Fruit fly (Drosophila melanogaster) whole organism, embryonic: Measurements from ENCODE around the gene CG13893.

Experiments
- Atf3 ChIP-seq: fragments of 200-800 bp; sonication (Bioruptor generic); optimal IDR thresholded peaks from 3 replicates; lab custom pipeline; 2016; ENCODE audit warnings: missing biosample characterization, missing genetic modification characterization
- Bteb2 ChIP-seq: fragments of 200-800 bp; sonication (Bioruptor generic); optimal IDR thresholded peaks from 2 replicates; lab custom pipeline; 2016; ENCODE audit warnings: missing biosample characterization, missing genetic modification characterization
- CG10274 ChIP-seq: fragments of 200-800 bp; sonication (Bioruptor generic); optimal IDR thresholded peaks from 3 replicates; lab custom pipeline; 2017; ENCODE audit warnings: missing biosample characterization, mild to moderate bottlenecking, missing genetic modification characterization
- CG12219 ChIP-seq: fragments of 200-800 bp; sonication (Bioruptor generic); optimal IDR thresholded peaks from 3 replicates; lab custom pipeline; 2018; ENCODE audit warnings: missing biosample characterization, mild to moderate bottlenecking, missing genetic modification characterization
- CG12299 ChIP-seq: fragments of 200-800 bp; sonication (Bioruptor generic); optimal IDR thresholded peaks from 2 replicates; lab custom pipeline; 2018; ENCODE audit warnings: missing biosample characterization, mild to moderate bottlenecking, missing genetic modification characterization
- CG14014 ChIP-seq: fragments of 200-800 bp; sonication (Bioruptor generic); IDR thresholded peaks from 2 replicates; pipeline ENCODE4 v1.3.6; 2022; ENCODE audit warnings: missing biosample characterization, missing genetic modification characterization
- CG14965 ChIP-seq: fragments of 200-800 bp; sonication (Bioruptor generic); optimal IDR thresholded peaks from 2 replicates; lab custom pipeline; 2016; ENCODE audit warnings: missing biosample characterization, missing genetic modification characterization, borderline replicate concordance
- CG16863 ChIP-seq: fragments of 200-800 bp; sonication (Bioruptor generic); optimal IDR thresholded peaks from 3 replicates; lab custom pipeline; 2016; ENCODE audit warnings: missing biosample characterization, missing genetic modification characterization
- CG17328 ChIP-seq: fragments of 200-800 bp; sonication (Bioruptor generic); IDR thresholded peaks from 2 replicates; pipeline ENCODE4 v1.3.6; 2022; ENCODE audit warnings: missing biosample characterization, missing genetic modification characterization
- CG1832 ChIP-seq: fragments of 200-800 bp; sonication (Bioruptor generic); optimal IDR thresholded peaks from 2 replicates; lab custom pipeline; 2017; ENCODE audit warnings: missing biosample characterization, mild to moderate bottlenecking, missing genetic modification characterization, inconsistent platforms
- CG2199 ChIP-seq: fragments of 200-800 bp; sonication (Bioruptor generic); IDR thresholded peaks from 3 replicates; pipeline ENCODE4 v1.3.6; 2022; ENCODE audit warnings: missing biosample characterization, missing genetic modification characterization
- CG3065 ChIP-seq: fragments of 200-800 bp; sonication (Bioruptor generic); optimal IDR thresholded peaks from 2 replicates; lab custom pipeline; 2016; ENCODE audit warnings: missing biosample characterization, missing genetic modification characterization
- CG33213 ChIP-seq: fragments of 200-800 bp; sonication (Bioruptor generic); optimal IDR thresholded peaks from 3 replicates; lab custom pipeline; 2016; ENCODE audit warnings: missing biosample characterization, missing genetic modification characterization
- CG33557 ChIP-seq: fragments of 200-800 bp; sonication (Bioruptor generic); optimal IDR thresholded peaks from 2 replicates; lab custom pipeline; 2019; ENCODE audit warnings: missing biosample characterization, mild to moderate bottlenecking, missing genetic modification characterization, moderate library complexity
- CG3726 ChIP-seq: fragments of 200-800 bp; sonication (Bioruptor generic); IDR thresholded peaks from 3 replicates; pipeline ENCODE4, ENCODE4 v1.3.6; 2022; ENCODE audit warnings: missing biosample characterization, missing genetic modification characterization
- CG4282 ChIP-seq: fragments of 200-800 bp; sonication (Bioruptor generic); optimal IDR thresholded peaks from 2 replicates; lab custom pipeline; 2016; ENCODE audit warnings: missing biosample characterization, missing genetic modification characterization
- CG6654 ChIP-seq: fragments of 200-800 bp; sonication (Bioruptor generic); optimal IDR thresholded peaks from 2 replicates; lab custom pipeline; 2017; ENCODE audit warnings: missing biosample characterization, mild to moderate bottlenecking, missing genetic modification characterization
- CG6813 ChIP-seq: fragments of 200-800 bp; sonication (Bioruptor generic); optimal IDR thresholded peaks from 2 replicates; lab custom pipeline; 2017; ENCODE audit warnings: missing biosample characterization, missing genetic modification characterization, mild to moderate bottlenecking, moderate library complexity, missing genetic modification reagents
- CG8290 ChIP-seq, 3 experiments: fragments of 200-800 bp; sonication (Bioruptor generic); optimal IDR thresholded peaks; 2 replicates each; lab custom pipeline; 2016 to 2019; ENCODE audit warnings: missing biosample characterization in 3 of 3, missing genetic modification characterization in 3 of 3, mild to moderate bottlenecking in 2 of 3, moderate library complexity in 1 of 3
- CG8924 ChIP-seq: fragments of 200-800 bp; optimal IDR thresholded peaks from 3 replicates; lab custom pipeline; 2019; ENCODE audit warnings: missing biosample characterization, mild to moderate bottlenecking, missing genetic modification characterization, moderate library complexity
- CG9609 ChIP-seq: fragments of 200-800 bp; sonication (Bioruptor generic); optimal IDR thresholded peaks from 3 replicates; lab custom pipeline; 2016; ENCODE audit warnings: missing biosample characterization, missing genetic modification characterization
- Camta ChIP-seq: fragments of 200-800 bp; sonication (Bioruptor generic); optimal IDR thresholded peaks from 2 replicates; lab custom pipeline; 2016; ENCODE audit warnings: missing biosample characterization, missing genetic modification characterization
- Dip3 ChIP-seq: fragments of 200-800 bp; sonication (Bioruptor generic); optimal IDR thresholded peaks from 3 replicates; lab custom pipeline; 2016; ENCODE audit warnings: missing biosample characterization, missing genetic modification characterization
- Lim3 ChIP-seq: fragments of 200-800 bp; sonication (Bioruptor generic); IDR thresholded peaks from 2 replicates; pipeline ENCODE4 v1.3.6; 2022; ENCODE audit warnings: missing biosample characterization, missing genetic modification characterization
- Mrtf ChIP-seq: fragments of 200-800 bp; sonication (Bioruptor generic); IDR thresholded peaks from 3 replicates; pipeline ENCODE4 v1.3.6; 2022; ENCODE audit warnings: missing biosample characterization, missing genetic modification characterization
- Scr ChIP-seq: fragments of 200-800 bp; sonication (Bioruptor generic); IDR thresholded peaks from 2 replicates; pipeline ENCODE4 v1.3.6; 2022; ENCODE audit warnings: missing biosample characterization, missing genetic modification characterization; ENCODE audit not compliant: partially characterized antibody
- Stat92E ChIP-seq, 3 experiments: fragments of >200 bp in 2 of 3; fragments of 200-800 bp in 1 of 3; sonication (Bioruptor generic) in 1 of 3; optimal IDR thresholded peaks; 2 replicates each; lab custom pipeline; 2017 to 2019; ENCODE audit warnings: missing biosample characterization in 3 of 3, missing genetic modification characterization in 3 of 3, mild to moderate bottlenecking in 1 of 3, moderate library complexity in 1 of 3
- al ChIP-seq: fragments of 200-800 bp; sonication (Bioruptor generic); IDR thresholded peaks from 2 replicates; pipeline ENCODE4 v1.3.6; 2022; ENCODE audit warnings: missing biosample characterization, missing genetic modification characterization
- ara ChIP-seq: fragments of 200-800 bp; sonication (Bioruptor generic); IDR thresholded peaks from 2 replicates; pipeline ENCODE4 v1.3.6; 2022; ENCODE audit warnings: missing biosample characterization, missing genetic modification characterization
- ase ChIP-seq: fragments of 200-800 bp; sonication (Bioruptor generic); IDR thresholded peaks from 3 replicates; pipeline ENCODE4 v1.3.6; 2022; ENCODE audit warnings: missing biosample characterization, missing genetic modification characterization
- bcd ChIP-seq: fragments of 200-800 bp; sonication (Bioruptor generic); optimal IDR thresholded peaks from 2 replicates; lab custom pipeline; 2017; ENCODE audit warnings: missing biosample characterization, mild to moderate bottlenecking, missing genetic modification characterization
- chn ChIP-seq: fragments of 200-800 bp; sonication (Bioruptor generic); optimal IDR thresholded peaks from 2 replicates; lab custom pipeline; 2016; ENCODE audit warnings: missing biosample characterization, missing genetic modification characterization
- danr ChIP-seq: fragments of 200-800 bp; sonication (Bioruptor generic); IDR thresholded peaks from 2 replicates; pipeline ENCODE4 v1.3.6; 2022; ENCODE audit warnings: missing biosample characterization, missing genetic modification characterization
- dmrt99B ChIP-seq: fragments of 200-800 bp; sonication (Bioruptor generic); optimal IDR thresholded peaks from 2 replicates; lab custom pipeline; 2018; ENCODE audit warnings: missing biosample characterization, mild to moderate bottlenecking, missing genetic modification characterization, moderate library complexity
- fd64A ChIP-seq: fragments of 200-800 bp; sonication (Bioruptor generic); optimal IDR thresholded peaks from 3 replicates; lab custom pipeline; 2018; ENCODE audit warnings: missing biosample characterization, mild to moderate bottlenecking, missing genetic modification characterization
- grn ChIP-seq: fragments of 200-800 bp; sonication (Bioruptor generic); optimal IDR thresholded peaks from 3 replicates; lab custom pipeline; 2017; ENCODE audit warnings: missing biosample characterization, missing genetic modification characterization
- gsb ChIP-seq: fragments of 200-800 bp; sonication (Bioruptor generic); IDR thresholded peaks from 2 replicates; pipeline ENCODE4 v1.3.6; 2022; ENCODE audit warnings: missing biosample characterization, missing genetic modification characterization
- hkb ChIP-seq, 2 experiments: fragments of 200-800 bp in 1 of 2; fragments of >200 bp in 1 of 2; sonication (Bioruptor generic) in 1 of 2; IDR thresholded peaks in 1 of 2; optimal IDR thresholded peaks in 1 of 2; 2 replicates each; pipeline versions ENCODE4 v1.3.6 to Lab custom; 2017 to 2022; ENCODE audit warnings: missing biosample characterization in 1 of 2, missing genetic modification characterization in 1 of 2
- kni ChIP-seq: fragments of 200-800 bp; sonication (Bioruptor generic); optimal IDR thresholded peaks from 3 replicates; lab custom pipeline; 2017; ENCODE audit warnings: mild to moderate bottlenecking, missing biosample characterization, missing genetic modification reagents, missing genetic modification characterization
- p53 ChIP-seq: fragments of 200-800 bp; sonication (Bioruptor generic); optimal IDR thresholded peaks from 2 replicates; lab custom pipeline; 2016; ENCODE audit warnings: missing biosample characterization, missing genetic modification characterization
- pb ChIP-seq: fragments of 200-800 bp; sonication (Bioruptor generic); optimal IDR thresholded peaks from 3 replicates; lab custom pipeline; 2016; ENCODE audit warnings: missing biosample characterization, missing genetic modification characterization
- pnt ChIP-seq: fragments of 200-800 bp; sonication (Bioruptor generic); optimal IDR thresholded peaks from 3 replicates; lab custom pipeline; 2016; ENCODE audit warnings: missing biosample characterization, missing genetic modification characterization
- ranshi ChIP-seq: fragments of 200-800 bp; sonication (Bioruptor generic); IDR thresholded peaks from 2 replicates; pipeline ENCODE4 v1.3.6; 2022; ENCODE audit warnings: missing biosample characterization, missing genetic modification characterization
- schlank ChIP-seq: fragments of 200-800 bp; sonication (Bioruptor generic); optimal IDR thresholded peaks from 2 replicates; lab custom pipeline; 2018; ENCODE audit warnings: missing biosample characterization, mild to moderate bottlenecking, missing genetic modification characterization
- sisA ChIP-seq: fragments of 200-800 bp; sonication (Bioruptor generic); IDR thresholded peaks from 2 replicates; pipeline ENCODE4 v1.3.6; 2022; ENCODE audit warnings: missing biosample characterization, missing genetic modification characterization
- sob ChIP-seq: fragments of 200-800 bp; sonication (Bioruptor generic); IDR thresholded peaks from 2 replicates; pipeline ENCODE4 v1.3.6; 2022; ENCODE audit warnings: missing biosample characterization, missing genetic modification characterization
- sqz ChIP-seq: fragments of 200-800 bp; sonication (Bioruptor generic); optimal IDR thresholded peaks from 3 replicates; lab custom pipeline; 2018; ENCODE audit warnings: missing biosample characterization, mild to moderate bottlenecking, missing genetic modification characterization
- ssp ChIP-seq: fragments of 200-800 bp; sonication (Bioruptor generic); IDR thresholded peaks from 2 replicates; pipeline ENCODE4 v1.3.6; 2022; ENCODE audit warnings: missing biosample characterization, missing genetic modification characterization
- sug ChIP-seq: fragments of 200-800 bp; optimal IDR thresholded peaks from 2 replicates; lab custom pipeline; 2019; ENCODE audit warnings: missing biosample characterization, mild to moderate bottlenecking, missing genetic modification characterization, moderate library complexity
- zfh1 ChIP-seq: fragments of 200-800 bp; sonication (Bioruptor generic); IDR thresholded peaks from 3 replicates; pipeline ENCODE4 v1.3.6; 2022; ENCODE audit warnings: missing biosample characterization, missing genetic modification characterization

The CG13893 gene

DNA sequence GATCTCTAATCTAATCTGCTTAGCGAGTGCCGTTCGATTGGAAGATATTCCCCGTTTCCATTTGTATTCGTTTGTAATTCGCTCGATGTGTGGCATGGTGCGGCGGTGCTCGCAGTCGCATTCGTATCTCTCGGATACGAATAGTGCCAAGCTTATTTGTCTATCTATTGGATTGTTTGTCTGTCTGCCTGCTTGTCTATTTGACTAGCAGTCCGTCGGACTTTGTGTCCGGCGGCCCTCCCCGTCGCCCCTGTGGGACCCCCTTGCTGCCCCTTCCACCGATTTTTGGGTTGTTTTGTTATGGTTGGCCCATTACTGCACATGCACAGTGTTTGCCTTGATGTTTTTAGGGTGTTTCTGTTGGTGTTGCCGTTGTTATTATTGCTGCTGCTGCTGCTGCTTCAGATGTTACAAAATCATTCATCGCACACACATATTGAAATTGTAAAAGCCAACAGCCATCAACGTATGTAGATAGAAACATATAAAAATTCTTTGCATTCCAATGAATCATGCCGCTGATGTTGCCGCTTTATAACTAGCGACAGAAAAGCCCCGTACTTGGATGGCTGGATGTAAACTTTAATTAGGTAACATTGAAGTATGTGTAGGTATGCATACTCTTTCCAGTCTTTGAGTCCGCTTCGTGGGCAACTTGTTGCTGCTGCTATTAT is 11.1 kb upstream of the CG13893 start (continued):
- TF ChIP-seq CG16863 (GFP tag; lab: Kevin White, UChicago) (no peak), CG10274 (GFP tag; lab: Kevin White, UChicago) (no peak), Stat92E (GFP tag; optimal IDR thresholded peaks at IDR 0.05; lab: Kevin White, UChicago) (no peak), CG8290 (GFP tag; optimal IDR thresholded peaks at IDR 0.05; lab: Kevin White, UChicago) (no peak), CG8290 (tag; optimal IDR thresholded peaks at IDR 0.05; lab: Kevin White, UChicago) (peak in 1 of 2 experiments; percentile 68), ase (GFP tag; lab: Robert Waterston, UW) (peak; percentile 39; the same call in 1 of the 3 replicates), CG2199 (GFP tag; lab: Robert Waterston, UW) (peak; percentile 94), CG6813 (GFP tag; lab: Kevin White, UChicago) (peak; percentile 73), CG6654 (GFP tag; lab: Kevin White, UChicago) (no peak), kni (peak; percentile 91), sob (GFP tag; lab: Robert Waterston, UW) (peak; percentile 44; the same call in 1 of the 2 replicates), CG17328 (GFP tag; lab: Robert Waterston, UW) (peak; percentile 12; the same call in 1 of the 2 replicates), gsb (GFP tag; lab: Robert Waterston, UW) (no peak), CG3065 (GFP tag; lab: Kevin White, UChicago) (no peak), danr (GFP tag; lab: Robert Waterston, UW) (no peak), CG1832 (GFP tag; lab: Kevin White, UChicago) (no peak), CG12219 (GFP tag; lab: Kevin White, UChicago) (no peak), zfh1 (GFP tag; lab: Robert Waterston, UW) (peak; percentile 75), grn (GFP tag; lab: Kevin White, UChicago) (peak; percentile 81), ssp (GFP tag; lab: Robert Waterston, UW) (no peak), al (GFP tag; lab: Robert Waterston, UW) (no peak), hkb (optimal IDR thresholded peaks at IDR 0.05; lab: Kevin White, UChicago) (no peak), hkb (GFP tag; IDR thresholded peaks at IDR 0.05; lab: Robert Waterston, UW) (peak; percentile 72), chn (GFP tag; lab: Kevin White, UChicago) (no peak), CG14014 (GFP tag; lab: Robert Waterston, UW) (peak; percentile 24; the same call in 1 of the 2 replicates), schlank (no peak), CG33213 (no peak), Bteb2 (GFP tag; lab: Kevin White, UChicago) (no peak), p53 (no peak), CG9609 (GFP tag; lab: Kevin White, UChicago) (no peak), fd64A (GFP tag; lab: Kevin White, UChicago) (peak; percentile 67), CG33557 (GFP tag; lab: Kevin White, UChicago) (peak; percentile 23), CG4282 (no peak), Dip3 (GFP tag; lab: Kevin White, UChicago) (no peak), pb (GFP tag; lab: Kevin White, UChicago) (no peak), ara (peak; percentile 47; the same call in 1 of the 2 replicates), dmrt99B (peak; percentile 50), bcd (GFP tag; lab: Kevin White, UChicago) (peak; percentile 7), sisA (GFP tag; lab: Robert Waterston, UW) (no peak), Atf3 (GFP tag; lab: Kevin White, UChicago) (no peak), sqz (no peak), ranshi (peak; percentile 35; the same call in 1 of the 2 replicates), pnt (GFP tag; lab: Kevin White, UChicago) (no peak), CG12299 (tag; lab: Kevin White, UChicago) (no peak), CG3726 (GFP tag; lab: Robert Waterston, UW) (no peak), Camta (GFP tag; lab: Kevin White, UChicago) (no peak), sug (tag; lab: Kevin White, UChicago) (peak; percentile 21), Mrtf (no peak), CG14965 (no peak), Lim3 (GFP tag; lab: Robert Waterston, UW) (no peak), Scr (GFP tag; lab: Robert Waterston, UW) (no peak), CG8924 (tag; lab: Kevin White, UChicago) (no peak)
